Fruit fly (Drosophila melanogaster): Measurements from ENCODE around the gene repo.
A peak's percentile ranks its signal among the peaks of the same experiment; 100 is the strongest.

repo gene

DNA sequence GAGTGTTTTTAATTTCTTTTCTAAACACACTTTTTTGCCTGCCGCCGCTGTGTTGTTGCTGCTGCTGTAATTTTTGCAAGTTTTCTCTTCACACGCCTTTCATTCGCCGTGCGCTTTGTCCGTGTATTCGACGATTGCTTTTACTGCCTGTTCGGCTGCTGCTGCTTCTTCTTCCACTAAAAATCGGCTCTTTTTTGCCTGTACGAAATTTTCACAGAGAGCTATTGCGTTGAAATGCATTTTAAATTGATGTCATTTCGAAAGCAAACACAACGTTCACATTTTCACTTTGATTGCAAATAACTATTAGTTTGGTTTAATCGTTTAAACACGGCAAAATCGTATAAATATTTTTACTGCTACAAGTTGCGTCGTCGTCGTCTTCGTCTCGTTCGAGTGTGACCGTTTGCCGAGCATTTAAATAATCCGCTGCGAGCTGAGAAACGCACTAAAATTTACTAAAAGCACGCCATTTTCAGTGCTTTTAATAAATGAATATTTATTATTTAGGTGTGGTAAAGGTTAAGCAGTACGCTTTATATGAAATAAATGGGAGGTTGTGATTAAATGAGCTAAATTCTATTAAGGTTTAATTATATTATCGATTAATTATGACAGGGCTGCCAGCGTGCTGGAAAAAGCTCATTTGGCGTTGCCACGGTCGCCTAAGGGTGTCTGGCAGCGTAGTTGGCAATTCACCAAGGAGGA, 36.7 kb upstream of the repo start, which contains the start of the genes Ssdp and CG7985 (continued):
- no peak for TF ChIP-seq Blimp-1 (GFP tag; optimal IDR thresholded peaks at IDR 0.05)
- TF ChIP-seq CG17612 (GFP tag; IDR thresholded peaks at IDR 0.05) = no peak
- no peak for TF ChIP-seq CG2202 (tag; optimal IDR thresholded peaks at IDR 0.05)
- TF ChIP-seq psq (GFP tag; optimal IDR thresholded peaks at IDR 0.05) = peak; percentile 92
- TF ChIP-seq NK7.1 (GFP tag; optimal IDR thresholded peaks at IDR 0.05) = no peak
- peak; percentile 11 for TF ChIP-seq Hsf (GFP tag; optimal IDR thresholded peaks at IDR 0.05)
- no peak for TF ChIP-seq CG7556 (GFP tag; optimal IDR thresholded peaks at IDR 0.05)
- peak; percentile 44 for TF ChIP-seq nmo (GFP tag; optimal IDR thresholded peaks at IDR 0.05)
- peak; percentile 91 for TF ChIP-seq Sin3A (optimal IDR thresholded peaks at IDR 0.05)
- TF ChIP-seq sima (GFP tag; optimal IDR thresholded peaks at IDR 0.05) = no peak
- no peak for TF ChIP-seq unc-4 (GFP tag; IDR thresholded peaks at IDR 0.05; ENCODE audit: partially characterized antibody)
- TF ChIP-seq otp (GFP tag; IDR thresholded peaks at IDR 0.05) = no peak
- TF ChIP-seq CG1603 (tag; optimal IDR thresholded peaks at IDR 0.05) = peak; percentile 27
- TF ChIP-seq sisA (GFP tag; IDR thresholded peaks at IDR 0.05) = no peak
- no peak for TF ChIP-seq Fer2 (tag; optimal IDR thresholded peaks at IDR 0.05)
- TF ChIP-seq CG15696 (tag; optimal IDR thresholded peaks at IDR 0.05) = no peak
- no peak for TF ChIP-seq zfh2 (GFP tag; optimal IDR thresholded peaks at IDR 0.05)
- no peak for TF ChIP-seq az2 (GFP tag; optimal IDR thresholded peaks at IDR 0.05)
- TF ChIP-seq D (optimal IDR thresholded peaks at IDR 0.05) = no peak
- no peak for TF ChIP-seq D (GFP tag; optimal IDR thresholded peaks at IDR 0.05)
- peak; percentile 8 for TF ChIP-seq CG7928 (GFP tag; optimal IDR thresholded peaks at IDR 0.05)
- TF ChIP-seq mam (GFP tag; optimal IDR thresholded peaks at IDR 0.05) = no peak
- TF ChIP-seq HLHmδ (GFP tag; optimal IDR thresholded peaks at IDR 0.05) = no peak
- peak; percentile 69 for TF ChIP-seq hkb (optimal IDR thresholded peaks at IDR 0.05)
- TF ChIP-seq hkb (GFP tag; IDR thresholded peaks at IDR 0.05) = no peak
- TF ChIP-seq Dip3 (GFP tag; optimal IDR thresholded peaks at IDR 0.05) = no peak
- no peak for TF ChIP-seq CG15011 (GFP tag; optimal IDR thresholded peaks at IDR 0.05)
- peak; percentile 87 for TF ChIP-seq pzg (GFP tag; optimal IDR thresholded peaks at IDR 0.05)
- no peak for TF ChIP-seq abd-A (tag; optimal IDR thresholded peaks at IDR 0.05)
- TF ChIP-seq sqz (GFP tag; optimal IDR thresholded peaks at IDR 0.05) = no peak
- TF ChIP-seq CG42726 (GFP tag; IDR thresholded peaks at IDR 0.05; ENCODE audit: partially characterized antibody) = no peak
- TF ChIP-seq toy (GFP tag; IDR thresholded peaks at IDR 0.05) = no peak
- no peak for TF ChIP-seq vvl (GFP tag; IDR thresholded peaks at IDR 0.05)
- TF ChIP-seq Xbp1 (GFP tag; optimal IDR thresholded peaks at IDR 0.05) = peak; percentile 3
- no peak for TF ChIP-seq CG3838 (GFP tag; optimal IDR thresholded peaks at IDR 0.05)
- TF ChIP-seq Vsx1 (GFP tag; optimal IDR thresholded peaks at IDR 0.05) = no peak
- no peak for TF ChIP-seq CG8089 (GFP tag; optimal IDR thresholded peaks at IDR 0.05)
- no peak for TF ChIP-seq Gug (GFP tag; IDR thresholded peaks at IDR 0.05)
- no peak for TF ChIP-seq CG4282 (GFP tag; optimal IDR thresholded peaks at IDR 0.05)
- no peak for TF ChIP-seq inv (GFP tag; IDR thresholded peaks at IDR 0.05; ENCODE audit: partially characterized antibody)
- no peak for TF ChIP-seq pfk (GFP tag; optimal IDR thresholded peaks at IDR 0.05)
- no peak for TF ChIP-seq CrebB (tag; optimal IDR thresholded peaks at IDR 0.05)
- TF ChIP-seq CG1233 (GFP tag; optimal IDR thresholded peaks at IDR 0.05) = no peak
- no peak for TF ChIP-seq ase (GFP tag; IDR thresholded peaks at IDR 0.05)
- no peak for TF ChIP-seq PHDP (tag; optimal IDR thresholded peaks at IDR 0.05)
- no peak for TF ChIP-seq CG12219 (GFP tag; optimal IDR thresholded peaks at IDR 0.05)
- no peak for TF ChIP-seq CG11093 (GFP tag; IDR thresholded peaks at IDR 0.05)
- no peak for TF ChIP-seq CG11723 (GFP tag; optimal IDR thresholded peaks at IDR 0.05)
- TF ChIP-seq CTCF (GFP tag; optimal IDR thresholded peaks at IDR 0.05) = peak; percentile 16
- TF ChIP-seq org-1 (GFP tag; optimal IDR thresholded peaks at IDR 0.05) = no peak
- peak; percentile 74 for TF ChIP-seq CG12659 (GFP tag; optimal IDR thresholded peaks at IDR 0.05)
- TF ChIP-seq Hr3 (GFP tag; optimal IDR thresholded peaks at IDR 0.05) = no peak
